Worm (Caenorhabditis elegans): ENCODE results near the gene sups-1.
A peak's percentile ranks its signal among the peaks of the same experiment; 100 is the strongest.

sups-1 gene

DNA sequence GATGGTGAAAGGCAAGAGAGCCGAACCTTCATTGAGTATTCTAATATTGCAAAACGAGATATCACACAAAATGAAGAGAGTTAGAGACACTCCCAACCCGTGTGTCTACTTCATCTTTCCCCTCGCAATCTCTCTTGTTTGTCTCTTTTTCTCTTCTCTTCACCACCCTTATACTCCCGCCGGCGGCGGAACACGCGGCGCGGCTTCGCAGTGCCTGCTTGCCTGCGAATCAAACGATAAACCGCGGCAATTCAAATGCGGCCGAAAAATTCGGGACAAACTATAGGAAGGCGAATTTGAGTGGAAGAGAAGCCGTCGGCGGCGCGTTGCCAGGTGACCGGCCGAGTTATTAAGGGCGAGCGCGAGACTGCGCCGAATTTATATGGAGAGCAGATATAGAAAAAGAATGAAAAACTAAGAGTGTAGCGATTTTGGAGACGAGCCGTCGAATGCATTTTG lies 19.3 kb upstream of the sups-1 start, which contains the start of gene klp-13 (continued):
- peak; percentile 92 for TF ChIP-seq nhr-129 (tag; optimal IDR thresholded peaks at IDR 0.05)
- TF ChIP-seq skn-1 (tag; optimal IDR thresholded peaks at IDR 0.05), result no peak
- peak; percentile 95 for TF ChIP-seq lin-13 (GFP tag; optimal IDR thresholded peaks at IDR 0.05)
- TF ChIP-seq fos-1 (tag; optimal IDR thresholded peaks at IDR 0.05), result peak; percentile 80
- TF ChIP-seq unc-39 (tag; optimal IDR thresholded peaks at IDR 0.05), result no peak

- TF ChIP-seq fos-1 (tag; optimal IDR thresholded peaks at IDR 0.05) (peak; percentile 24), mdl-1 (tag; optimal IDR thresholded peaks at IDR 0.05) (no peak), nhr-23 (tag; optimal IDR thresholded peaks at IDR 0.05) (no peak)
Measured at ce11 chrX:5985720-5986119, 18.2 kb upstream of the sups-1 start.

ce11 chrX:5987910-5988309 lies 16.0 kb upstream of the sups-1 start:
- no peak for TF ChIP-seq lin-11 (tag; optimal IDR thresholded peaks at IDR 0.05)
- no peak for TF ChIP-seq nhr-11 (tag; optimal IDR thresholded peaks at IDR 0.05)
- no peak for TF ChIP-seq nhr-77 (tag; optimal IDR thresholded peaks at IDR 0.05)
- no peak for TF ChIP-seq nhr-12 (tag; optimal IDR thresholded peaks at IDR 0.05)
- no peak for TF ChIP-seq C34F6.9 (tag; optimal IDR thresholded peaks at IDR 0.05)
- TF ChIP-seq aly-2 (tag; optimal IDR thresholded peaks at IDR 0.05), result no peak
- no peak for TF ChIP-seq ztf-4 (tag; optimal IDR thresholded peaks at IDR 0.05)
- no peak for TF ChIP-seq zag-1 (tag; optimal IDR thresholded peaks at IDR 0.05)
- no peak for TF ChIP-seq ceh-82 (tag; optimal IDR thresholded peaks at IDR 0.05)
- TF ChIP-seq R02D3.7 (tag; optimal IDR thresholded peaks at IDR 0.05), result no peak
- TF ChIP-seq unc-62 (GFP tag; optimal IDR thresholded peaks at IDR 0.05), result no peak
- TF ChIP-seq nhr-129 (tag; optimal IDR thresholded peaks at IDR 0.05), result no peak
- TF ChIP-seq gmeb-1 (tag; optimal IDR thresholded peaks at IDR 0.05), result no peak
- TF ChIP-seq ama-1 (optimal IDR thresholded peaks at IDR 0.05), result no peak
- TF ChIP-seq mbf-1 (tag; optimal IDR thresholded peaks at IDR 0.05), result no peak

- no peak for TF ChIP-seq unc-39 (tag; optimal IDR thresholded peaks at IDR 0.05)
- no peak for TF ChIP-seq ztf-4 (tag; optimal IDR thresholded peaks at IDR 0.05)
- no peak for TF ChIP-seq nhr-77 (tag; optimal IDR thresholded peaks at IDR 0.05)
- no peak for TF ChIP-seq fos-1 (tag; optimal IDR thresholded peaks at IDR 0.05)
- TF ChIP-seq lin-13 (GFP tag; optimal IDR thresholded peaks at IDR 0.05), result no peak
- no peak for TF ChIP-seq ztf-1 (GFP tag; conservative IDR thresholded peaks at IDR 0.05)
- no peak for TF ChIP-seq ceh-82 (tag; optimal IDR thresholded peaks at IDR 0.05)
- no peak for TF ChIP-seq nhr-11 (tag; optimal IDR thresholded peaks at IDR 0.05)
- TF ChIP-seq F13H6.1 (tag; optimal IDR thresholded peaks at IDR 0.05), result no peak
- TF ChIP-seq ama-1 (optimal IDR thresholded peaks at IDR 0.05), result no peak
Measured at ce11 chrX:5992770-5993169, 11.2 kb upstream of the sups-1 start, which contains the start of gene F22F4.5. Gene F22F4.5 (minus strand): TSS chrX:5992870.

ce11 chrX:5994004-5994403 lies 9.9 kb upstream of the sups-1 start:
- TF ChIP-seq C34F6.9 (tag; optimal IDR thresholded peaks at IDR 0.05), result no peak
- no peak for TF ChIP-seq nhr-237 (tag; optimal IDR thresholded peaks at IDR 0.05)
- no peak for TF ChIP-seq mab-5 (tag; optimal IDR thresholded peaks at IDR 0.05)
- TF ChIP-seq F13H6.1 (tag; optimal IDR thresholded peaks at IDR 0.05), result no peak
- TF ChIP-seq unc-55 (GFP tag; optimal IDR thresholded peaks at IDR 0.05), result no peak
- no peak for TF ChIP-seq ztf-4 (tag; optimal IDR thresholded peaks at IDR 0.05)
- no peak for TF ChIP-seq sem-4 (tag; optimal IDR thresholded peaks at IDR 0.05)
- no peak for TF ChIP-seq ama-1 (optimal IDR thresholded peaks at IDR 0.05)
- no peak for TF ChIP-seq nhr-23 (tag; optimal IDR thresholded peaks at IDR 0.05)
- no peak for TF ChIP-seq lin-39 (tag; optimal IDR thresholded peaks at IDR 0.05)
- TF ChIP-seq mdl-1 (tag; optimal IDR thresholded peaks at IDR 0.05), result no peak
- TF ChIP-seq nhr-25 (tag; optimal IDR thresholded peaks at IDR 0.05), result no peak

DNA sequence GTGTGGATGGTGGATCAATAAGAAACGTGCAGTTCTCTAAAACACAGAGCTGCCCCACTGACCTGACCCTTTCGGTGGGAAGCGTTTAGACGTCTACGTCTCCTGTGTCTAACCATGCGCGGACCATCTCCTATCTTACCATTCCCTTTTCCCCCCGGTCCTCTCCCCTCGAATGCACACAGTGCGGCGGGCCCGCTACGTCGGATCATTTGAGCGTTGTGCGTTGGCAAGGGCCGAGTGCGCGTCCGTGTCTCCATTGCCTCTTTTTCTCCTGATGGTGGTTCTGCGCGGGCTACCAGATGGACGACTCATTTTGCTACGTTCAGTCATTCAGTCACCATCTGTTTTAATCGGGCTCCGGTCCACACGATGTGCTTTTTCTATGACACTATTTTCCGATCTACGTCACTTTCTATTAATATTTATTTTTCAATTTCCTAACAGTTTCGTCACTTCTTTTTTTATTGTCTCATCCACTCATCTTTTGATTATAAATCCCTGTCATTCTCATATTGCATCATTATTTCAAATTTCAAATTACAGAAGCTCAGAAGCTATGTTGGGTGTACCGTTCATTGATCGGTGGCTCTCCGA lies 8.2 kb upstream of the sups-1 start, which contains the start of gene inx-3:
Gene inx-3 (plus strand): TSS at position 544 of the 594 bp plus-strand sequence.
- TF ChIP-seq sma-9 (GFP tag; optimal IDR thresholded peaks at IDR 0.05), result no peak
- TF ChIP-seq sma-9 (tag; optimal IDR thresholded peaks at IDR 0.05), result no peak
- TF ChIP-seq nhr-11 (tag; optimal IDR thresholded peaks at IDR 0.05), result no peak

All from whole organism, L2 larva.